Fruit fly (Drosophila melanogaster) whole organism, adult: ENCODE data around the gene CG10343.

Experiments
- CG11617 ChIP-seq: fragments of 200-800 bp; sonication (Bioruptor generic); optimal IDR thresholded peaks from 2 replicates; lab custom pipeline; 2017; ENCODE audit warnings: mild to moderate bottlenecking, missing biosample characterization, missing genetic modification reagents, missing genetic modification characterization
- CG12768 ChIP-seq: fragments of 200-800 bp; sonication (Bioruptor generic); optimal IDR thresholded peaks from 2 replicates; lab custom pipeline; 2017; ENCODE audit warnings: missing biosample characterization, missing genetic modification characterization, mild to moderate bottlenecking, moderate library complexity, missing genetic modification reagents
- CG14711 ChIP-seq: fragments of 200-800 bp; sonication (Bioruptor generic); optimal IDR thresholded peaks from 2 replicates; lab custom pipeline; 2018; ENCODE audit warnings: missing biosample characterization, mild to moderate bottlenecking, missing genetic modification characterization, moderate library complexity
- CG1620 ChIP-seq: fragments of 200-800 bp; sonication (Bioruptor generic); optimal IDR thresholded peaks from 2 replicates; lab custom pipeline; 2016; ENCODE audit warnings: missing biosample characterization, missing genetic modification characterization
- CG33017 ChIP-seq: fragments of 200-800 bp; sonication (Bioruptor generic); optimal IDR thresholded peaks from 2 replicates; lab custom pipeline; 2018; ENCODE audit warnings: missing biosample characterization, mild to moderate bottlenecking, missing genetic modification characterization, moderate library complexity
- CG5204 ChIP-seq: fragments of 200-800 bp; sonication (Bioruptor generic); optimal IDR thresholded peaks from 2 replicates; lab custom pipeline; 2016; ENCODE audit warnings: missing biosample characterization, missing genetic modification characterization
- CG7045 ChIP-seq: fragments of 200-800 bp; sonication (Bioruptor generic); optimal IDR thresholded peaks from 2 replicates; lab custom pipeline; 2017; ENCODE audit warnings: missing biosample characterization, mild to moderate bottlenecking, missing genetic modification characterization
- CG7101 ChIP-seq: fragments of 200-800 bp; sonication (Bioruptor generic); optimal IDR thresholded peaks from 2 replicates; lab custom pipeline; 2018; ENCODE audit warnings: missing biosample characterization, mild to moderate bottlenecking, missing genetic modification characterization, moderate library complexity
- Clk ChIP-seq: fragments of 200-800 bp; sonication (Bioruptor generic); optimal IDR thresholded peaks from 2 replicates; lab custom pipeline; 2017; ENCODE audit warnings: missing biosample characterization, missing genetic modification characterization
- Crg-1 ChIP-seq: fragments of 200-800 bp; sonication (Bioruptor generic); optimal IDR thresholded peaks from 2 replicates; lab custom pipeline; 2016; ENCODE audit warnings: missing biosample characterization, missing genetic modification characterization
- Hr96 ChIP-seq: fragments of 200-800 bp; sonication (Bioruptor generic); optimal IDR thresholded peaks from 2 replicates; lab custom pipeline; 2016; ENCODE audit warnings: missing biosample characterization, missing genetic modification characterization
- Mnt ChIP-seq: fragments of 200-800 bp; sonication (Bioruptor generic); optimal IDR thresholded peaks from 2 replicates; lab custom pipeline; 2016; ENCODE audit warnings: missing biosample characterization, mild to moderate bottlenecking, missing genetic modification characterization
- bab1 ChIP-seq: fragments of 200-800 bp; sonication (Bioruptor generic); optimal IDR thresholded peaks from 3 replicates; lab custom pipeline; 2019; ENCODE audit warnings: missing biosample characterization, mild to moderate bottlenecking, missing genetic modification characterization, moderate library complexity
- cic ChIP-seq: fragments of 200-800 bp; sonication (Bioruptor generic); optimal IDR thresholded peaks from 2 replicates; lab custom pipeline; 2017; ENCODE audit warnings: missing biosample characterization, mild to moderate bottlenecking, missing genetic modification characterization, moderate library complexity
- cnc ChIP-seq, 2 experiments: fragments of >200 bp; optimal IDR thresholded peaks; 2 replicates each; lab custom pipeline; 2017
- kay ChIP-seq: fragments of 200-800 bp; sonication (Bioruptor generic); peaks from one replicate; lab custom pipeline; 2016; ENCODE audit warnings: missing biosample characterization, missing genetic modification characterization, borderline replicate concordance
- ovo ChIP-seq: fragments of 200-800 bp; sonication (Bioruptor generic); optimal IDR thresholded peaks from 2 replicates; lab custom pipeline; 2016; ENCODE audit warnings: missing biosample characterization, missing genetic modification characterization
- pad ChIP-seq: fragments of 200-800 bp; sonication (Bioruptor generic); optimal IDR thresholded peaks from 3 replicates; lab custom pipeline; 2017; ENCODE audit warnings: missing biosample characterization, missing genetic modification characterization, mild to moderate bottlenecking, moderate library complexity, missing genetic modification reagents
- tj ChIP-seq: fragments of 200-800 bp; sonication (Bioruptor generic); optimal IDR thresholded peaks from 3 replicates; lab custom pipeline; 2017; ENCODE audit warnings: missing biosample characterization, mild to moderate bottlenecking, missing genetic modification characterization, moderate library complexity
- toe ChIP-seq: fragments of 200-800 bp; sonication (Bioruptor generic); optimal IDR thresholded peaks from 2 replicates; lab custom pipeline; 2016; ENCODE audit warnings: missing biosample characterization, missing genetic modification characterization

CG10343 gene

dm6 chr2L:18702721-18703488, at the start of gene CG10343, which contains the start of gene CG10376:
TSS of gene CG10343 (plus strand) at chr2L:18703473.
TSS of gene CG10376 (minus strand) at chr2L:18703105.
- TF ChIP-seq pad (GFP tag; lab: Kevin White, UChicago) (peak; percentile 74), tj (GFP tag; lab: Kevin White, UChicago) (peak; percentile 70), CG11617 (GFP tag; lab: Kevin White, UChicago) (peak; percentile 89), Crg-1 (peak; percentile 70), CG5204 (GFP tag; lab: Kevin White, UChicago) (no peak), kay (GFP tag; lab: Kevin White, UChicago) (no peak), bab1 (peak; percentile 83), CG7045 (GFP tag; lab: Kevin White, UChicago) (peak; percentile 89), Clk (GFP tag; lab: Kevin White, UChicago) (peak; percentile 61), CG33017 (peak; percentile 85), toe (GFP tag; lab: Kevin White, UChicago) (no peak), cic (peak; percentile 48), Hr96 (no peak), CG7101 (tag; lab: Kevin White, UChicago) (peak; percentile 91), Mnt (GFP tag; lab: Kevin White, UChicago) (peak; percentile 52), ovo (peak; percentile 69), CG1620 (GFP tag; lab: Kevin White, UChicago) (peak; percentile 64), CG12768 (GFP tag; lab: Kevin White, UChicago) (peak; percentile 84), cnc (optimal IDR thresholded peaks at IDR 0.05; lab: Kevin White, UChicago) (no peak), CG14711 (tag; lab: Kevin White, UChicago) (peak; percentile 76)

dm6 chr2L:18656691-18657237, 46.5 kb upstream of the CG10343 start:
- TF ChIP-seq CG1620 (GFP tag; lab: Kevin White, UChicago) = no peak
- no peak for TF ChIP-seq Hr96
- no peak for TF ChIP-seq Mnt (GFP tag; lab: Kevin White, UChicago)
- TF ChIP-seq CG5204 (GFP tag; lab: Kevin White, UChicago) = no peak
- TF ChIP-seq kay (GFP tag; lab: Kevin White, UChicago) = no peak
- no peak for TF ChIP-seq bab1
- no peak for TF ChIP-seq Clk (GFP tag; lab: Kevin White, UChicago)
- TF ChIP-seq toe (GFP tag; lab: Kevin White, UChicago) = no peak
- no peak for TF ChIP-seq CG12768 (GFP tag; lab: Kevin White, UChicago)
- no peak for TF ChIP-seq Crg-1
- TF ChIP-seq cnc (optimal IDR thresholded peaks at IDR 0.05; lab: Kevin White, UChicago) = no peak
- TF ChIP-seq CG7045 (GFP tag; lab: Kevin White, UChicago) = no peak
- TF ChIP-seq tj (GFP tag; lab: Kevin White, UChicago) = no peak
- TF ChIP-seq CG14711 (tag; lab: Kevin White, UChicago) = no peak
- TF ChIP-seq CG33017 = no peak
- no peak for TF ChIP-seq pad (GFP tag; lab: Kevin White, UChicago)
- no peak for TF ChIP-seq CG7101 (tag; lab: Kevin White, UChicago)
- no peak for TF ChIP-seq cic

- TF ChIP-seq CG1620 (GFP tag; lab: Kevin White, UChicago) = no peak
- TF ChIP-seq toe (GFP tag; lab: Kevin White, UChicago) = no peak
- no peak for TF ChIP-seq ovo
- no peak for TF ChIP-seq kay (GFP tag; lab: Kevin White, UChicago)
- TF ChIP-seq cic = no peak
- TF ChIP-seq CG33017 = no peak
- TF ChIP-seq CG7045 (GFP tag; lab: Kevin White, UChicago) = no peak
- TF ChIP-seq Crg-1 = no peak
- no peak for TF ChIP-seq Clk (GFP tag; lab: Kevin White, UChicago)
- no peak for TF ChIP-seq CG14711 (tag; lab: Kevin White, UChicago)
- TF ChIP-seq CG11617 (GFP tag; lab: Kevin White, UChicago) = no peak
These were observed 45.2 kb upstream of the CG10343 start for dm6 chr2L:18658108-18658507.

- TF ChIP-seq CG1620 (GFP tag; lab: Kevin White, UChicago) = no peak
- TF ChIP-seq kay (GFP tag; lab: Kevin White, UChicago) = peak; percentile 6
These were observed 39.9 kb upstream of the CG10343 start for dm6 chr2L:18663395-18663794.

- no peak for TF ChIP-seq cnc (optimal IDR thresholded peaks at IDR 0.05; lab: Kevin White, UChicago)
- TF ChIP-seq ovo = no peak
- TF ChIP-seq toe (GFP tag; lab: Kevin White, UChicago) = no peak
- TF ChIP-seq Crg-1 = no peak
- no peak for TF ChIP-seq CG5204 (GFP tag; lab: Kevin White, UChicago)
- no peak for TF ChIP-seq Hr96
- TF ChIP-seq bab1 = no peak
- no peak for TF ChIP-seq CG7045 (GFP tag; lab: Kevin White, UChicago)
- TF ChIP-seq CG7101 (tag; lab: Kevin White, UChicago) = no peak
- no peak for TF ChIP-seq CG12768 (GFP tag; lab: Kevin White, UChicago)
- no peak for TF ChIP-seq Mnt (GFP tag; lab: Kevin White, UChicago)
- no peak for TF ChIP-seq tj (GFP tag; lab: Kevin White, UChicago)
- TF ChIP-seq cic = no peak
- TF ChIP-seq CG1620 (GFP tag; lab: Kevin White, UChicago) = no peak
- TF ChIP-seq Clk (GFP tag; lab: Kevin White, UChicago) = no peak
- no peak for TF ChIP-seq kay (GFP tag; lab: Kevin White, UChicago)
- TF ChIP-seq CG33017 = no peak
- TF ChIP-seq pad (GFP tag; lab: Kevin White, UChicago) = no peak
- TF ChIP-seq CG14711 (tag; lab: Kevin White, UChicago) = no peak
These were observed 38.3 kb upstream of the CG10343 start for dm6 chr2L:18664707-18665550.
